Worm (Caenorhabditis elegans) whole organism, L4 larva: ENCODE measurements around the gene F40A3.1.

Experiments used
- D1046.2 ChIP-seq: fragments of 200-800 bp; sonication (Bioruptor generic); IDR thresholded peaks from 2 replicates; pipeline ENCODE4 v1.3.6; 2022; ENCODE audit warnings: missing genetic modification characterization, missing compliant biosample characterization
- F10B5.3 ChIP-seq: sonication (generic microtip); optimal IDR thresholded peaks from 2 replicates; lab custom pipeline; 2016; ENCODE audit warnings: mild to moderate bottlenecking, missing genetic modification characterization, missing compliant biosample characterization
- F37D6.2 ChIP-seq: sonication (generic microtip); optimal IDR thresholded peaks from 2 replicates; lab custom pipeline; 2016; ENCODE audit warnings: mild to moderate bottlenecking, missing genetic modification characterization, missing compliant biosample characterization
- F44E2.7 ChIP-seq: fragments of 200-800 bp; sonication (Bioruptor generic); IDR thresholded peaks from 2 replicates; pipeline ENCODE4 v2.1.2; 2022; ENCODE audit warnings: missing genetic modification characterization, missing compliant biosample characterization
- Y105C5A.15 ChIP-seq: fragments of 200-800 bp; sonication (Bioruptor generic); IDR thresholded peaks from 2 replicates; pipeline ENCODE4 v1.3.6; 2022; ENCODE audit warnings: missing genetic modification characterization, missing compliant biosample characterization
- Y48G9A.11 ChIP-seq: fragments of 200-800 bp; sonication (Bioruptor generic); IDR thresholded peaks from 2 replicates; pipeline ENCODE4 v1.3.6; 2022; ENCODE audit warnings: missing genetic modification reagents, missing genetic modification characterization, missing compliant biosample characterization
- Y5F2A.4 ChIP-seq: fragments of 200-800 bp; sonication (Bioruptor generic); optimal IDR thresholded peaks from 2 replicates; lab custom pipeline; 2018; ENCODE audit warnings: mild to moderate bottlenecking, missing genetic modification characterization, missing compliant biosample characterization
- aha-1 ChIP-seq: fragments of 150-350 bp; peaks from one replicate; lab custom pipeline; 2014; ENCODE audit warnings: missing biosample characterization, missing genetic modification characterization
- aly-2 ChIP-seq: sonication (generic microtip); optimal IDR thresholded peaks from 2 replicates; lab custom pipeline; 2018; ENCODE audit warnings: missing biosample characterization, missing genetic modification characterization
- ceh-44 ChIP-seq: fragments of 200-800 bp; sonication (Bioruptor generic); IDR thresholded peaks from 2 replicates; pipeline ENCODE4 v1.3.6; 2022; ENCODE audit warnings: missing genetic modification reagents, missing genetic modification characterization, missing compliant biosample characterization
- ceh-62 ChIP-seq: sonication (generic microtip); optimal IDR thresholded peaks from 2 replicates; lab custom pipeline; 2017; ENCODE audit warnings: missing biosample characterization, missing genetic modification characterization
- ceh-82 ChIP-seq: sonication (generic microtip); optimal IDR thresholded peaks from 2 replicates; lab custom pipeline; 2017; ENCODE audit warnings: missing biosample characterization, missing genetic modification characterization
- ces-1 ChIP-seq: fragments of 150-350 bp; sonication (generic microtip); optimal IDR thresholded peaks from 4 replicates; lab custom pipeline; 2014; ENCODE audit warnings: missing biosample characterization, missing genetic modification reagents, missing genetic modification characterization
- cey-2 ChIP-seq: sonication (generic microtip); optimal IDR thresholded peaks from 3 replicates; lab custom pipeline; 2017; ENCODE audit warnings: missing genetic modification characterization, mild to moderate bottlenecking, missing compliant biosample characterization, antibody characterized with exemption, borderline replicate concordance; ENCODE audit not compliant: insufficient read depth
- ctbp-1 ChIP-seq: fragments of 200-800 bp; sonication (Bioruptor generic); IDR thresholded peaks from 2 replicates; pipeline ENCODE4 v1.3.6; 2022; ENCODE audit warnings: missing genetic modification reagents, missing genetic modification characterization, missing compliant biosample characterization
- daf-12 ChIP-seq: fragments of 150-350 bp; optimal IDR thresholded peaks from 2 replicates; lab custom pipeline; 2014; ENCODE audit warnings: missing biosample characterization, missing genetic modification reagents, missing genetic modification characterization
- daf-8 ChIP-seq: fragments of 200-800 bp; sonication (Bioruptor generic); IDR thresholded peaks from 2 replicates; pipeline ENCODE4 v1.3.6; 2022; ENCODE audit warnings: missing genetic modification characterization, missing compliant biosample characterization
- dmd-6 ChIP-seq: fragments of 200-800 bp; sonication (Bioruptor generic); IDR thresholded peaks from 2 replicates; pipeline ENCODE4 v1.3.6; 2022; ENCODE audit warnings: missing genetic modification reagents, missing genetic modification characterization, missing compliant biosample characterization
- dve-1 ChIP-seq: sonication (generic microtip); optimal IDR thresholded peaks from 2 replicates; lab custom pipeline; 2017; ENCODE audit warnings: antibody characterized with exemption, mild to moderate bottlenecking, missing genetic modification characterization, missing compliant biosample characterization; ENCODE audit not compliant: insufficient read depth
- egl-27 ChIP-seq: sonication (generic microtip); optimal IDR thresholded peaks from 3 replicates; lab custom pipeline; 2017; ENCODE audit warnings: missing biosample characterization, missing genetic modification reagents, missing genetic modification characterization
- egl-43 ChIP-seq: fragments of 200-800 bp; sonication (Bioruptor generic); IDR thresholded peaks from 2 replicates; pipeline ENCODE4 v1.3.6; 2022; ENCODE audit warnings: missing genetic modification reagents, missing genetic modification characterization, missing compliant biosample characterization
- fkh-10 ChIP-seq: fragments of 150-350 bp; optimal IDR thresholded peaks from 2 replicates; lab custom pipeline; 2014; ENCODE audit warnings: missing biosample characterization, missing genetic modification reagents, missing genetic modification characterization
- hlh-11 ChIP-seq: fragments of 200-800 bp; sonication (Bioruptor generic); optimal IDR thresholded peaks from 2 replicates; lab custom pipeline; 2018; ENCODE audit warnings: mild to moderate bottlenecking, missing genetic modification characterization, missing compliant biosample characterization
- jun-1 ChIP-seq: fragments of 150-350 bp; optimal IDR thresholded peaks from 2 replicates; lab custom pipeline; 2014; ENCODE audit warnings: missing biosample characterization, missing genetic modification reagents, missing genetic modification characterization
- lim-7 ChIP-seq: fragments of 200-800 bp; sonication (Bioruptor generic); IDR thresholded peaks from 2 replicates; pipeline ENCODE4 v1.3.6; 2022; ENCODE audit warnings: missing genetic modification characterization, missing compliant biosample characterization
- lin-13 ChIP-seq: fragments of 150-350 bp; optimal IDR thresholded peaks from 2 replicates; lab custom pipeline; 2014; ENCODE audit warnings: missing biosample characterization, missing genetic modification reagents, missing genetic modification characterization
- lin-15B ChIP-seq: fragments of 150-350 bp; sonication (generic microtip); optimal IDR thresholded peaks from 3 replicates; lab custom pipeline; 2014; ENCODE audit warnings: missing biosample characterization, missing genetic modification characterization
- madf-9 ChIP-seq: fragments of 200-800 bp; sonication (Bioruptor generic); conservative IDR thresholded peaks from 2 replicates; pipeline ENCODE4 v1.3.6; 2022; ENCODE audit warnings: missing genetic modification reagents, missing genetic modification characterization, missing compliant biosample characterization
- mxl-3 ChIP-seq: fragments of 200-800 bp; sonication (Bioruptor generic); optimal IDR thresholded peaks from 2 replicates; lab custom pipeline; 2018; ENCODE audit warnings: mild to moderate bottlenecking, missing genetic modification characterization, missing compliant biosample characterization
- nhr-102 ChIP-seq: sonication (generic microtip); optimal IDR thresholded peaks from 2 replicates; lab custom pipeline; 2016; ENCODE audit warnings: mild to moderate bottlenecking, missing genetic modification characterization, moderate library complexity, missing compliant biosample characterization
- nhr-11 ChIP-seq: fragments of 150-350 bp; optimal IDR thresholded peaks from 2 replicates; lab custom pipeline; 2014; ENCODE audit warnings: missing biosample characterization, missing genetic modification characterization
- nhr-111 ChIP-seq: fragments of 200-800 bp; sonication (Bioruptor generic); optimal IDR thresholded peaks from 2 replicates; lab custom pipeline; 2018; ENCODE audit warnings: mild to moderate bottlenecking, missing genetic modification characterization, missing compliant biosample characterization
- nhr-237 ChIP-seq: sonication (generic microtip); optimal IDR thresholded peaks from 2 replicates; lab custom pipeline; 2017; ENCODE audit warnings: missing biosample characterization, missing genetic modification characterization
- nhr-28 ChIP-seq: fragments of 150-350 bp; optimal IDR thresholded peaks from 2 replicates; lab custom pipeline; 2014; ENCODE audit warnings: missing biosample characterization, missing genetic modification characterization
- nhr-42 ChIP-seq: fragments of 200-800 bp; sonication (Bioruptor generic); IDR thresholded peaks from 2 replicates; pipeline ENCODE4 v1.3.6; 2022; ENCODE audit warnings: missing genetic modification characterization, missing compliant biosample characterization
- nhr-48 ChIP-seq: sonication (generic microtip); optimal IDR thresholded peaks from 2 replicates; lab custom pipeline; 2016; ENCODE audit warnings: mild to moderate bottlenecking, missing genetic modification characterization, missing compliant biosample characterization
- pha-4 ChIP-seq, 2 experiments: fragments of 150-350 bp in 1 of 2; fragments of 200-800 bp in 1 of 2; sonication (Bioruptor generic) in 1 of 2; IDR thresholded peaks in 1 of 2; optimal IDR thresholded peaks in 1 of 2; 2 replicates each; pipeline versions ENCODE4 v1.3.6 to Lab custom; 2014 to 2022; ENCODE audit warnings: missing genetic modification characterization in 2 of 2, missing genetic modification reagents in 2 of 2, missing biosample characterization in 1 of 2, missing compliant biosample characterization in 1 of 2
- php-3 ChIP-seq: fragments of 200-800 bp; sonication (Bioruptor generic); IDR thresholded peaks from 2 replicates; pipeline ENCODE4 v1.3.6; 2022; ENCODE audit warnings: missing genetic modification reagents, missing genetic modification characterization, missing compliant biosample characterization
- pqm-1 ChIP-seq: sonication (generic microtip); optimal IDR thresholded peaks from 2 replicates; lab custom pipeline; 2017; ENCODE audit warnings: missing biosample characterization, missing genetic modification characterization
- sdz-12 ChIP-seq: fragments of 200-800 bp; sonication (Bioruptor generic); optimal IDR thresholded peaks from 2 replicates; lab custom pipeline; 2018; ENCODE audit warnings: mild to moderate bottlenecking, missing genetic modification characterization, missing compliant biosample characterization
- set-16 ChIP-seq: fragments of 200-800 bp; sonication (Bioruptor generic); IDR thresholded peaks from 2 replicates; pipeline ENCODE4 v1.3.6; 2022; ENCODE audit warnings: missing genetic modification reagents, missing genetic modification characterization, missing compliant biosample characterization
- skn-1 ChIP-seq: fragments of 150-350 bp; optimal IDR thresholded peaks from 2 replicates; lab custom pipeline; 2014; ENCODE audit warnings: missing biosample characterization, missing genetic modification characterization
- snpc-1.2 ChIP-seq: fragments of 200-800 bp; sonication (Bioruptor generic); IDR thresholded peaks from 2 replicates; pipeline ENCODE4 v1.3.6; 2022; ENCODE audit warnings: missing genetic modification reagents, missing genetic modification characterization, missing compliant biosample characterization
- snpc-4 ChIP-seq: fragments of 150-350 bp; optimal IDR thresholded peaks from 2 replicates; lab custom pipeline; 2014; ENCODE audit warnings: missing biosample characterization, missing genetic modification characterization
- spr-1 ChIP-seq: sonication (generic microtip); optimal IDR thresholded peaks from 2 replicates; lab custom pipeline; 2016; ENCODE audit warnings: mild to moderate bottlenecking, missing genetic modification characterization, missing compliant biosample characterization
- unc-130 ChIP-seq: sonication (generic microtip); optimal IDR thresholded peaks from 2 replicates; lab custom pipeline; 2016; ENCODE audit warnings: missing genetic modification reagents, missing genetic modification characterization, missing compliant biosample characterization
- unc-39 ChIP-seq: sonication (generic microtip); optimal IDR thresholded peaks from 2 replicates; lab custom pipeline; 2017; ENCODE audit warnings: missing biosample characterization, missing genetic modification characterization
- unc-62 ChIP-seq, 3 experiments: fragments of 150-350 bp in 1 of 3; sonication (generic microtip); optimal IDR thresholded peaks in 2 of 3; peaks in 1 of 3; 1 replicate in 1 of 3; 2 replicates in 2 of 3; lab custom pipeline; 2014 to 2017; ENCODE audit warnings: missing biosample characterization in 3 of 3, missing genetic modification characterization in 3 of 3, missing genetic modification reagents in 3 of 3, missing genotype in 1 of 3
- zag-1 ChIP-seq: fragments of 150-350 bp; optimal IDR thresholded peaks from 2 replicates; lab custom pipeline; 2014; ENCODE audit warnings: missing biosample characterization, missing genetic modification characterization
- zfp-2 ChIP-seq: sonication (generic microtip); optimal IDR thresholded peaks from 2 replicates; lab custom pipeline; 2016; ENCODE audit warnings: mild to moderate bottlenecking, missing genetic modification characterization, missing compliant biosample characterization
- zfp-3 ChIP-seq: fragments of 200-800 bp; sonication (Bioruptor generic); conservative IDR thresholded peaks from 2 replicates; pipeline ENCODE4 v1.3.6; 2022; ENCODE audit warnings: missing genetic modification reagents, missing genetic modification characterization, missing compliant biosample characterization
- ztf-11 ChIP-seq: fragments of 150-350 bp; optimal IDR thresholded peaks from 2 replicates; lab custom pipeline; 2014; ENCODE audit warnings: missing biosample characterization, missing genetic modification characterization

Gene F40A3.1

DNA sequence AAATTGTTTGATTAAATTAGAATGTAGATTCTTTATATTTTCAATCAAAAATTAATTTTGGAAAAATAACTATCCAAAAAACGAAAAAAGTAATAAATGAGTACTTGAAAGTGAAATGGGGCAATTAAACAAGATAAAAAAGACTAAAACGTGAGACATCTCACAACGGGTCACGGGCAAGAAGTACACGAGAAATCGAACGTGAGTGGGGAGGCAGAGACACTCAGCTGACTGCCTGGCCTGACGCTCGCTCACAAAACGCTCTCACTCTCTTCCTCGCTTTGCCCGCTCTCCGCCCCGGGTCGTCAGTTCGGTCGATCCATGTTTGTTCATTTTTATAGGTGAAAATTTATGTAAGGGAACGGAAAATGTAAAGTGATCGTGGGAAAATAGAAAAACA is 43.1 kb upstream of the F40A3.1 start (continued):
- TF ChIP-seq Y48G9A.11 (GFP tag; lab: Robert Waterston, UW) (no peak), snpc-1.2 (GFP tag; lab: Robert Waterston, UW) (no peak), ztf-11 (tag; lab: Kevin White, UChicago) (no peak), set-16 (GFP tag; lab: Robert Waterston, UW) (peak; percentile 69), hlh-11 (tag; lab: Kevin White, UChicago) (peak; percentile 86), ces-1 (GFP tag; lab: Kevin White, UChicago) (no peak), madf-9 (GFP tag; lab: Robert Waterston, UW) (0 out of 2 replicates have a peak, but pooled peaks have one; percentile 25), aly-2 (no peak), sdz-12 (GFP tag; lab: Kevin White, UChicago) (no peak), ceh-44 (GFP tag; lab: Robert Waterston, UW) (no peak), lim-7 (GFP tag; lab: Robert Waterston, UW) (no peak), cey-2 (tag; lab: Kevin White, UChicago) (no peak), spr-1 (tag; lab: Kevin White, UChicago) (no peak), dve-1 (tag; lab: Kevin White, UChicago) (no peak), D1046.2 (no peak), nhr-237 (tag; lab: Kevin White, UChicago) (no peak), daf-8 (GFP tag; lab: Robert Waterston, UW) (no peak), lin-15B (tag; lab: Kevin White, UChicago) (no peak), Y5F2A.4 (GFP tag; lab: Kevin White, UChicago) (no peak), ctbp-1 (GFP tag; lab: Robert Waterston, UW) (no peak), fkh-10 (GFP tag; lab: Kevin White, UChicago) (no peak), nhr-28 (tag; lab: Kevin White, UChicago) (peak; percentile 43), snpc-4 (tag; lab: Kevin White, UChicago) (no peak), unc-130 (no peak), unc-39 (tag; lab: Kevin White, UChicago) (no peak), zfp-2 (no peak), jun-1 (no peak), zag-1 (tag; lab: Kevin White, UChicago) (no peak), nhr-111 (GFP tag; lab: Kevin White, UChicago) (no peak), zfp-3 (GFP tag; lab: Robert Waterston, UW) (no peak), Y105C5A.15 (no peak), nhr-102 (tag; lab: Kevin White, UChicago) (no peak), nhr-11 (no peak), F44E2.7 (GFP tag; lab: Robert Waterston, UW) (no peak), dmd-6 (GFP tag; lab: Robert Waterston, UW) (peak; percentile 42), ceh-82 (tag; lab: Kevin White, UChicago) (no peak), unc-62 (GFP tag; optimal IDR thresholded peaks at IDR 0.05 in 1 of 2; lab: Kevin White, UChicago) (no peak), unc-62 (tag; optimal IDR thresholded peaks at IDR 0.05; lab: Kevin White, UChicago) (no peak), skn-1 (tag; lab: Kevin White, UChicago) (no peak), pha-4 (GFP tag; IDR thresholded peaks at IDR 0.05; lab: Robert Waterston, UW) (no peak), pha-4 (tag; optimal IDR thresholded peaks at IDR 0.05; lab: Kevin White, UChicago) (no peak), php-3 (GFP tag; lab: Robert Waterston, UW) (peak; percentile 54; the same call in 1 of the 2 replicates), aha-1 (tag; lab: Kevin White, UChicago) (no peak), nhr-48 (tag; lab: Kevin White, UChicago) (no peak), mxl-3 (GFP tag; lab: Kevin White, UChicago) (peak; percentile 74), pqm-1 (tag; lab: Kevin White, UChicago) (no peak), egl-27 (tag; lab: Kevin White, UChicago) (no peak), daf-12 (tag; lab: Kevin White, UChicago) (no peak), ceh-62 (tag; lab: Kevin White, UChicago) (no peak), nhr-42 (no peak), F37D6.2 (tag; lab: Kevin White, UChicago) (no peak), F10B5.3 (tag; lab: Kevin White, UChicago) (no peak), egl-43 (GFP tag; lab: Robert Waterston, UW) (no peak), lin-13 (GFP tag; lab: Kevin White, UChicago) (no peak)
